In genomic region chrX:10564145-10564544, dm6 we compare ENCODE assay signal across 1 fruit fly cellular context.
TF ChIP-seq lines count a peak whose summit lies in the region.

No protein-coding gene starts in this region.

TF ChIP-seq in whole organism, embryonic, 481 proteins besides CTCF, POLR2A, EP300 and RAD21 (continued from another document):
- TF ChIP-seq tgo (GFP tag; IDR thresholded peaks at IDR 0.05; lab: Robert Waterston, UW) (0 out of 3 replicates have a peak, but pooled peaks have one; percentile 37), Elba2 (GFP tag; optimal IDR thresholded peaks at IDR 0.05; lab: Kevin White, UChicago) (no peak), CG10366 (GFP tag; IDR thresholded peaks at IDR 0.05; lab: Robert Waterston, UW) (0 out of 2 replicates have a peak, but pooled peaks have one; percentile 13), Lim3 (GFP tag; IDR thresholded peaks at IDR 0.05; lab: Robert Waterston, UW) (no peak), dysf (GFP tag; IDR thresholded peaks at IDR 0.05; lab: Robert Waterston, UW) (peak; percentile 64), CG15514 (GFP tag; optimal IDR thresholded peaks at IDR 0.05; lab: Kevin White, UChicago) (peak; percentile 13), CG32772 (GFP tag; IDR thresholded peaks at IDR 0.05; lab: Robert Waterston, UW) (peak; percentile 19; the same call in 1 of the 2 replicates), ci (GFP tag; IDR thresholded peaks at IDR 0.05; lab: Robert Waterston, UW) (peak; percentile 38; the same call in 1 of the 3 replicates), Rfx (GFP tag; IDR thresholded peaks at IDR 0.05; lab: Robert Waterston, UW) (peak; percentile 50), Ets65A (GFP tag; lab: Kevin White, UChicago) (peak; percentile 86), Med (GFP tag; lab: Kevin White, UChicago) (peak; percentile 74), emc (GFP tag; optimal IDR thresholded peaks at IDR 0.05; lab: Kevin White, UChicago) (no peak), CG7556 (GFP tag; optimal IDR thresholded peaks at IDR 0.05; lab: Kevin White, UChicago) (peak; percentile 27), crp (GFP tag; optimal IDR thresholded peaks at IDR 0.05; lab: Kevin White, UChicago) (no peak), phol (tag; optimal IDR thresholded peaks at IDR 0.05; lab: Kevin White, UChicago) (peak; percentile 7), cato (GFP tag; optimal IDR thresholded peaks at IDR 0.05; lab: Kevin White, UChicago; ENCODE audit: borderline replicate concordance) (no peak), CkIIα-i1 (GFP tag; IDR thresholded peaks at IDR 0.05; lab: Robert Waterston, UW) (no peak), CG6765 (GFP tag; optimal IDR thresholded peaks at IDR 0.05; lab: Kevin White, UChicago) (no peak), az2 (GFP tag; optimal IDR thresholded peaks at IDR 0.05; lab: Kevin White, UChicago) (peak; percentile 5), CG2120 (GFP tag; optimal IDR thresholded peaks at IDR 0.05; lab: Kevin White, UChicago) (peak; percentile 37), crol (GFP tag; IDR thresholded peaks at IDR 0.05; lab: Robert Waterston, UW) (no peak), CG11504 (tag; optimal IDR thresholded peaks at IDR 0.05; lab: Kevin White, UChicago) (peak; percentile 51), CG2678 (tag; optimal IDR thresholded peaks at IDR 0.05; lab: Kevin White, UChicago) (peak; percentile 51), dpn (GFP tag; optimal IDR thresholded peaks at IDR 0.05; lab: Kevin White, UChicago) (peak in 1 of 2 experiments; percentile 3), cad (GFP tag; optimal IDR thresholded peaks at IDR 0.05; lab: Kevin White, UChicago) (no peak), sob (GFP tag; IDR thresholded peaks at IDR 0.05; lab: Robert Waterston, UW) (0 out of 2 replicates have a peak, but pooled peaks have one; percentile 17), Hmr (GFP tag; optimal IDR thresholded peaks at IDR 0.05; lab: Kevin White, UChicago) (peak; percentile 27), sens (GFP tag; lab: Kevin White, UChicago) (peak; percentile 63), oc (tag; optimal IDR thresholded peaks at IDR 0.05; lab: Kevin White, UChicago) (no peak), bigmax (GFP tag; optimal IDR thresholded peaks at IDR 0.05; lab: Kevin White, UChicago) (no peak), CG4424 (GFP tag; optimal IDR thresholded peaks at IDR 0.05; lab: Kevin White, UChicago) (no peak), CG10462 (GFP tag; optimal IDR thresholded peaks at IDR 0.05; lab: Kevin White, UChicago) (no peak), Ets97D (GFP tag; optimal IDR thresholded peaks at IDR 0.05; lab: Kevin White, UChicago) (no peak), org-1 (GFP tag; optimal IDR thresholded peaks at IDR 0.05; lab: Kevin White, UChicago) (peak; percentile 16), pnt (GFP tag; optimal IDR thresholded peaks at IDR 0.05; lab: Kevin White, UChicago) (no peak), CG6689 (GFP tag; IDR thresholded peaks at IDR 0.05; lab: Robert Waterston, UW) (peak; percentile 16; the same call in 1 of the 2 replicates), grau (tag; optimal IDR thresholded peaks at IDR 0.05; lab: Kevin White, UChicago) (peak; percentile 21), vvl (GFP tag; IDR thresholded peaks at IDR 0.05; lab: Robert Waterston, UW) (0 out of 2 replicates have a peak, but pooled peaks have one; percentile 26), croc (GFP tag; conservative IDR thresholded peaks at IDR 0.05; lab: Robert Waterston, UW) (no peak), CG18599 (GFP tag; optimal IDR thresholded peaks at IDR 0.05; lab: Kevin White, UChicago) (peak; percentile 62), slbo (GFP tag; IDR thresholded peaks at IDR 0.05; lab: Robert Waterston, UW) (peak; percentile 47), CG31441 (GFP tag; IDR thresholded peaks at IDR 0.05; lab: Robert Waterston, UW) (0 out of 2 replicates have a peak, but pooled peaks have one; percentile 13), row (GFP tag; IDR thresholded peaks at IDR 0.05; lab: Robert Waterston, UW) (peak; percentile 44; the same call in 2 of the 3 replicates), CG11695 (GFP tag; IDR thresholded peaks at IDR 0.05; lab: Robert Waterston, UW) (0 out of 3 replicates have a peak, but pooled peaks have one; percentile 12), vfl (GFP tag; optimal IDR thresholded peaks at IDR 0.05; lab: Kevin White, UChicago) (no peak), otp (GFP tag; IDR thresholded peaks at IDR 0.05; lab: Robert Waterston, UW) (0 out of 3 replicates have a peak, but pooled peaks have one; percentile 15), sug (tag; optimal IDR thresholded peaks at IDR 0.05; lab: Kevin White, UChicago) (no peak), CG12071 (GFP tag; optimal IDR thresholded peaks at IDR 0.05; lab: Kevin White, UChicago) (peak; percentile 6), CG32532 (GFP tag; IDR thresholded peaks at IDR 0.05; lab: Robert Waterston, UW) (peak; percentile 20; the same call in 1 of the 2 replicates), Ptx1 (GFP tag; IDR thresholded peaks at IDR 0.05; lab: Robert Waterston, UW) (peak; percentile 51), Hr51 (GFP tag; optimal IDR thresholded peaks at IDR 0.05; lab: Kevin White, UChicago) (peak in 1 of 2 experiments; percentile 23), CG8290 (GFP tag; optimal IDR thresholded peaks at IDR 0.05; lab: Kevin White, UChicago) (no peak), CG8290 (tag; optimal IDR thresholded peaks at IDR 0.05; lab: Kevin White, UChicago) (peak in 1 of 2 experiments; percentile 32), sisA (GFP tag; IDR thresholded peaks at IDR 0.05; lab: Robert Waterston, UW) (0 out of 2 replicates have a peak, but pooled peaks have one; percentile 32), ind (GFP tag; optimal IDR thresholded peaks at IDR 0.05; lab: Kevin White, UChicago) (peak; percentile 3), dimm (GFP tag; IDR thresholded peaks at IDR 0.05; lab: Robert Waterston, UW) (no peak), Awh (GFP tag; IDR thresholded peaks at IDR 0.05; lab: Robert Waterston, UW) (no peak), toy (GFP tag; IDR thresholded peaks at IDR 0.05; lab: Robert Waterston, UW) (no peak), esg (GFP tag; conservative IDR thresholded peaks at IDR 0.05; lab: Robert Waterston, UW) (0 out of 2 replicates have a peak, but pooled peaks have one; percentile 11), Ravus (GFP tag; IDR thresholded peaks at IDR 0.05; lab: Robert Waterston, UW) (no peak), salm (tag; optimal IDR thresholded peaks at IDR 0.05; lab: Kevin White, UChicago) (no peak), CG18764 (GFP tag; optimal IDR thresholded peaks at IDR 0.05; lab: Kevin White, UChicago) (no peak)
